Fruit fly (Drosophila melanogaster): Measurements from ENCODE around the gene CG13384.
A peak's percentile ranks its signal among the peaks of the same experiment; 100 is the strongest.

Gene CG13384

DNA sequence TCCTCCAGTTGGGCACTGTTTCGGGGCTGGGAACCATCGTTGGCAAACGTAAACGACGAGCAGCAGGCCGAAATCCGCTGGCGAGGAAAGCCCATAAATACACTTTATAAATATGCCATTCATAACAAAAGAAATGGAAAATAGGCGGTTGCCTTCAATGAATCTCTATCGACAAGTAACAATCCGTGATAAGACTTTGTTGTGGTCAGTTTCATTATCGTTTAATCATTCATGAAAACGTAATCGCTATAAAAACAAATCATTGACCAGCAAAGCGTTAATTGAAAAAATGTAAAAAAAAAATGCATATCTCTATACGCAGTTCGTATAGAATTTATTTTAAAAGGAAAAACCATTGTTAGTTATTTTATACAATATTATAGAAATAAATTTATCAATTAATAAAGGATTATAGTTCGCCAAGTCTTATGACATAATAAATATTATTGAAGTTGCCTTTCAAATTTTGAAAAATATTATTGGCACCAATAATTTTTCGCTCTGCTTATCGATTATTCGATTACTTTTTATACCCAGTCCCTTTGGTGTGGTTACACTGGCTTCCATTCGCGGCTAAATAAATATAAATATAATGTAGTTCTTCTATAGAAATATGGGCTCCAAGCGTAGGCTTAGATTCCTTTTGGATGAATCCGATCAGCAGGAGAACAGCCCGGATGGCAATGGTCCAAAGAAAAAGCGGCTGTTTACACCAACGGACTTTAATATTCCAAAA, 15.8 kb downstream of the CG13384 start, which contains the start of gene CG31898:
Gene CG31898 (plus strand): TSS at position 559 of the 736 bp plus-strand sequence.
- TF ChIP-seq fd96Ca (GFP tag; IDR thresholded peaks at IDR 0.05) (no peak), CG15710 (tag; optimal IDR thresholded peaks at IDR 0.05) (no peak), CG17806 (tag; optimal IDR thresholded peaks at IDR 0.05) (no peak)

DNA sequence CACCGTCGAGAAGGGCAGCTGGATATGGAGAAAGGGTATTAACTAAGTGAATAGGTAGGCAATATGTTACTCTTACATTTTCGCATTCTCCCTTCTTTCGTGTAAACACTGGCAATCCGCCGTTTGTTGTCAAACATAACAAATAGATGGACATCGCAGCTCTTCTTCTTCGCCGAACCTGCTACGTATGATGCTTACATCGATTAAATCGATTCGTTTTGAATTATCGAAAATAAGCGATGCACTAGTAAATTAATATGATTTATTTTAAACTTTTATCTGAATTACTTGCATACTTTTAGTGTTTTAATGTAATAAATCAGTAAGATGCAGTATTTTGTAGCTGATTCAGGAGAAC, 18.7 kb downstream of the CG13384 start, which contains the start of gene fy:
Gene fy (minus strand): TSS at position 353 of the 358 bp plus-strand sequence.
- no peak for TF ChIP-seq D1 (tag; optimal IDR thresholded peaks at IDR 0.05)
- TF ChIP-seq CG8159 (tag; optimal IDR thresholded peaks at IDR 0.05): no peak
- no peak for TF ChIP-seq CG15710 (tag; optimal IDR thresholded peaks at IDR 0.05)
- no peak for TF ChIP-seq Snoo (tag; optimal IDR thresholded peaks at IDR 0.05)
- TF ChIP-seq gl (tag; optimal IDR thresholded peaks at IDR 0.05): no peak

DNA sequence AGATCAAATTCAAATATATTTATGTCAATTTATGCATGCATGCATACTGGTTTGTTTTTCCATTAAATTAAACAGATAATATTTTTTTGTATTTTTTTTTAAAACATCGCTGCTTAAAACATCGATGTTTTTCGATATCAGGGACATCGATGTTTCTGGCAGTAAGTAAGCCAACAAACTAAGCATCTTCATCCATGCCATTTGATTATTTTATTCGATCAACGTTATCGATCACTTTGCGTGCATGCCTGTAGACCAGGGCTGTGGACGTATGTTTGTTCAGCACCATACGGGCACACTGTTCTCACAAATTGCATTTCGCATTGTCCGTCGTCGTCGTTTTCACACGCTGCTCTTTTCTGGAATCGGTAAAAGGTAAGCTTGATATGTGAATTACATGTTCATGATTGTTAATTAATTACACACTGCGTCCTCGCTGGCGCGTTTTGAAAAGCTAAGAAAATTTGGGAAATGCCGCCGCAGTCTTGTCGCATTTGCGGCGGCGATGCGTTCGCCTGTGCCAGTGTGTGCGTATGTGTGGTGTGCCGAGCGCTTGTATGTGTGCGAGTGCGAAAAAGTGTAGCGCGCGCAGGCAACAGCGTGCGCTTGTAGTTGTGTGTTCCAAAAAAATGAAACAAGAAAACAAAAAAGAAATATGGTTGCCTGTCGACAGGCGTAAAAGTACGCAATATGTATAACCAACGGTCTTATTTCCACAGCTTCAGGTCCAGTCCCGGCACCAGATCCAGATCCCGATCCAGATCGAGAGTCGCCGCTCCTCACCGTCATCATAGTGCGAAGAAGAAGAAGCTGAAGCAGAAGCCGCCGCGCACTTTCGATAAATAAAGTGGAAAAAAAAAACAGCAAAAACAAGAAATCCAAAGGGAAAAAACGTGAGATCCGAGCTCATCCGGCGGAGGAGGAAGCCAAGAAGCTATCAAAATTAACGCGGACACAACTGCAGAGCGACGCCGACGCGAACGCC, 19.3 kb downstream of the CG13384 start, which contains the start of gene emb:
Gene emb (plus strand): TSS at position 288 of the 985 bp plus-strand sequence.
- TF ChIP-seq Ets98B (GFP tag; IDR thresholded peaks at IDR 0.05) (0 out of 2 replicates have a peak, but pooled peaks have one; percentile 36), CG15710 (tag; optimal IDR thresholded peaks at IDR 0.05) (peak; percentile 35), CG14655 (GFP tag; optimal IDR thresholded peaks at IDR 0.05) (no peak), Snoo (tag; optimal IDR thresholded peaks at IDR 0.05) (peak; percentile 41), CG10348 (GFP tag; IDR thresholded peaks at IDR 0.05) (no peak), CG34367 (tag; optimal IDR thresholded peaks at IDR 0.05) (peak; percentile 39), CG8159 (tag; optimal IDR thresholded peaks at IDR 0.05) (peak; percentile 49), CG4496 (GFP tag; IDR thresholded peaks at IDR 0.05) (peak; percentile 72), fd96Ca (GFP tag; IDR thresholded peaks at IDR 0.05) (peak; percentile 50), rn (GFP tag; IDR thresholded peaks at IDR 0.05) (peak; percentile 24; the same call in 1 of the 2 replicates), CG32121 (GFP tag; IDR thresholded peaks at IDR 0.05) (peak; percentile 49; the same call in 1 of the 2 replicates), CG17806 (tag; optimal IDR thresholded peaks at IDR 0.05) (peak; percentile 3), CG12605 (GFP tag; IDR thresholded peaks at IDR 0.05) (peak; percentile 73; the same call in 1 of the 2 replicates), gl (tag; optimal IDR thresholded peaks at IDR 0.05) (peak; percentile 74), CG13204 (GFP tag; optimal IDR thresholded peaks at IDR 0.05) (no peak), EcR (GFP tag; optimal IDR thresholded peaks at IDR 0.05) (peak; percentile 11), Pif1A (GFP tag; optimal IDR thresholded peaks at IDR 0.05) (no peak), CG9948 (tag; optimal IDR thresholded peaks at IDR 0.05) (peak; percentile 12)

DNA sequence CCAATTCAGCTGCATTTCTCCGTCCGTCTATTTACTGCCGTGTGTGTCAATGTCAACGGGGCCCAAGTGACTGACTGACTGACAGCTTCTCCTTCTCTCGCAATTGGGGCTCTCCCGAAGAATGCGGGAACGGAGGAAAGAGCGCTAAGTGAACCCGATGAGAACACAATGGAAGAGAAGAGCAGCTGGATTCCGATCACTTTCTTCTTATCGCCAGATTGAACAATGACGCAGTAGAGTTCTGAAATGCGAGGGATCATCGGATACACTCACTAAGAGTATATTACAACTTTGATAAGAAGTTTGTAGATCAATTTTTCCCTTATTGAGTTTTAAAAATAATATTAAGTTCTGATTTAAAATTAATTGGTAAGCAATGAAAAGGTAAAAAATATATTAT, 27.3 kb downstream of the CG13384 start, which contains the start of gene Naglu:
Gene Naglu (minus strand): TSS at position 339 of the 400 bp plus-strand sequence.
- TF ChIP-seq CG34367 (tag; optimal IDR thresholded peaks at IDR 0.05): no peak
- TF ChIP-seq EcR (GFP tag; optimal IDR thresholded peaks at IDR 0.05): peak; percentile 57

DNA sequence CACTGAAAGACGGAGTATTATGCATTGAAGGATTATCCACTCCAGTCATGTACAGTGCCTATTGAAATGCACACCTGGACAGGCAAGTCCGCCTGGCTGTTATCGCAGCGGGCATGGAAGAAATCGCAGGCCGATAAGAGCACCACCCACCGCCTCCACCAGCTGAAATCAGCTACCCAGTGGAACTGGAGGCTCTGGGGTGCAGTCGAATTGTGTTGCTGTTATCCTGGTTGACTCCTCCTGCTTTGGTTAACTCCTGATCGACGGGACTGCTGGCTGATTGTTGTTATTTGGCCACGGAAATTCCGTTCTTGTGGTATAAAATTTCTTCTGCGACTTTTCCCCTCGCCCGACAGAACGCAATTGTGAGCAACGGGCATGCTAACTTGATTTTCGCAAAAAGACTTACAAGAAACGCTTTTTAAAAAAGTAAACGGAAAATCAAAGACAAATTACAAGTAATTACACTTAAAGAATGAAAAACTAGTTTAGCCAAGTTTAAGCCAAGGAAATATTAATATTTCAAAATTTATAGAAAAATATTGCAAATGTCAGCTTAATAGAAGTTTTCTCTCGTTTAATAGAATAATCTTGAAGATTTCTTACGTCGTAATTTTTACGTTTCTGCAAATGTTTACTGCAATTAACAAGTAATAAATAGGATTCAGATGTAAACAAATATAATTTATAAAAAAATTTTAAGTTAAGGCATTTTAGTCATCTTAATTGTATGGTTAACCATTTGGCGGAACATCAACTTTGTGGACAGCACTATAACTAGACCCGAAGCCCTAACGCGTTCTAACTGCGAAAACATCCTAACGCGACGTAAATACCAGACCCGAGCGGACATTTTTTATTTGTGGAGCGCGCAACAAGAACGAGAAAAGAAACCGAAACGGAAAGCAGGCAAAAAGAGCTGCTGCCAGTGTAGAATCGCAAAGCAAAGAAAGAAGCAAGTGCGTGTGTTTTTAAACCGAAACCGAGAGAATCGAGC, 30.9 kb downstream of the CG13384 start, which contains the start of the genes CG13398 and Akap200:
Gene CG13398 (minus strand): TSS at position 370 of the 997 bp plus-strand sequence.
Gene Akap200 (plus strand): TSS at position 804 of the 997 bp plus-strand sequence.
- no peak for TF ChIP-seq CG10348 (GFP tag; IDR thresholded peaks at IDR 0.05)
- TF ChIP-seq CG4496 (GFP tag; IDR thresholded peaks at IDR 0.05): 0 out of 3 replicates have a peak, but pooled peaks have one; percentile 15
- peak; percentile 44; the same call in 1 of the 2 replicates for TF ChIP-seq CG32121 (GFP tag; IDR thresholded peaks at IDR 0.05)
- TF ChIP-seq CG9948 (tag; optimal IDR thresholded peaks at IDR 0.05): peak; percentile 28
- TF ChIP-seq D1 (tag; optimal IDR thresholded peaks at IDR 0.05): peak; percentile 39
- peak; percentile 57 for TF ChIP-seq CG8159 (tag; optimal IDR thresholded peaks at IDR 0.05)
- no peak for TF ChIP-seq CG17806 (tag; optimal IDR thresholded peaks at IDR 0.05)
- TF ChIP-seq Ets98B (GFP tag; IDR thresholded peaks at IDR 0.05): peak; percentile 35
- TF ChIP-seq fd96Ca (GFP tag; IDR thresholded peaks at IDR 0.05): peak; percentile 25; the same call in 1 of the 3 replicates
- TF ChIP-seq gl (tag; optimal IDR thresholded peaks at IDR 0.05): no peak
- no peak for TF ChIP-seq CG12605 (GFP tag; IDR thresholded peaks at IDR 0.05)
- TF ChIP-seq Snoo (tag; optimal IDR thresholded peaks at IDR 0.05): no peak
- TF ChIP-seq CG15710 (tag; optimal IDR thresholded peaks at IDR 0.05): peak; percentile 28
- no peak for TF ChIP-seq Pif1A (GFP tag; optimal IDR thresholded peaks at IDR 0.05)
- no peak for TF ChIP-seq CG13204 (GFP tag; optimal IDR thresholded peaks at IDR 0.05)
- TF ChIP-seq Pif1B (GFP tag; optimal IDR thresholded peaks at IDR 0.05): peak; percentile 44
- no peak for TF ChIP-seq CG8301 (tag; optimal IDR thresholded peaks at IDR 0.05)

Data from whole organism, pupa.